In the genomic region with DNA sequence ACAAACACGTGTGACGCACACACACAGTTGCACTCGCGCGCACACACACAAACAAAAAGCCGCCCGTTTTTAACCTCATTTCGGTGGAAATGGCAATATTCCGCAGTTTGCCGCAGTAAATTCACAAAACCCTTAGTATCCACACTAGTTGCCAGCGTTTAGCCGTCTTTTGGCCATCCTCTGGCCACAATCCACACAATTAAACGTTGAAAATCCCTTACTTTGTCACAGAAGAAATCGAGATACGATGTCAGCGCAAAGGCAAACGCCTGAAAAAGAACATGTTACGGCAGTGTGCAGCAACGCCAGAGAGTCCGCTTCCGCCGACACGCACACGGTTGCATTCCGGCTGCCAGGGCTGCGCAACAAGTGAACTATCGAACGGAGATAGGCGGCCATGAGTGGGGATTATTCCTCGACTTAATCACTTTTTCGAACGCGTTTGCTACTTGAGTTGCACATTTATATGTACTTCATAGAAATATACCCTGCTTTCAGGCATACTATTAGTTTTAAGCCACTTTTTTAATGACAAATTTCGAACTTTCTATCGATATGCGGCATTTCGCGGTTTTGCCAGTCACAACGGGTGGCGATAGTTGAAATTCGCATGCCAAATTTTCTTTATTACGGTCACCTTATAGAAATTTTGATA, we compare ENCODE assay signal across 1 fruit fly cellular context.
TF ChIP-seq lines count a peak whose summit lies in the region.

A gene (minus strand): TSS at position 282 of the 655 bp plus-strand sequence.

TF ChIP-seq in whole organism, embryonic, 481 proteins besides CTCF, POLR2A, EP300 and RAD21 (continued from another document and continues in another):
- peak; percentile 67 for TF ChIP-seq CG18262 (tag; optimal IDR thresholded peaks at IDR 0.05; lab: Kevin White, UChicago)
- no peak for TF ChIP-seq Jarid2 (GFP tag; optimal IDR thresholded peaks at IDR 0.05; lab: Kevin White, UChicago)
- TF ChIP-seq caup (GFP tag; optimal IDR thresholded peaks at IDR 0.05; lab: Kevin White, UChicago; ENCODE audit: severe bottlenecking), result peak; percentile 95
- TF ChIP-seq jing (GFP tag; optimal IDR thresholded peaks at IDR 0.05; lab: Kevin White, UChicago), result peak; percentile 28
- TF ChIP-seq gcm2 (GFP tag; optimal IDR thresholded peaks at IDR 0.05; lab: Kevin White, UChicago), result peak; percentile 61
- TF ChIP-seq CG9932 (GFP tag; IDR thresholded peaks at IDR 0.05; lab: Robert Waterston, UW), result peak; percentile 77
- peak; percentile 77 for TF ChIP-seq pho (GFP tag; optimal IDR thresholded peaks at IDR 0.05; lab: Kevin White, UChicago)
- peak; percentile 77 for TF ChIP-seq Sry-δ (GFP tag; optimal IDR thresholded peaks at IDR 0.05; lab: Kevin White, UChicago)
- TF ChIP-seq CG11695 (GFP tag; IDR thresholded peaks at IDR 0.05; lab: Robert Waterston, UW), result peak; percentile 45; the same call in 1 of the 3 replicates
- TF ChIP-seq CG13775 (GFP tag; optimal IDR thresholded peaks at IDR 0.05; lab: Kevin White, UChicago), result peak; percentile 93
- peak; percentile 80 for TF ChIP-seq nmo (GFP tag; optimal IDR thresholded peaks at IDR 0.05; lab: Kevin White, UChicago)
- peak; percentile 60 for TF ChIP-seq Atf-2 (GFP tag; optimal IDR thresholded peaks at IDR 0.05; lab: Kevin White, UChicago)
- TF ChIP-seq Optix (GFP tag; IDR thresholded peaks at IDR 0.05; lab: Robert Waterston, UW), result peak; percentile 71; the same call in 2 of the 3 replicates
- peak; percentile 56 for TF ChIP-seq CG14014 (GFP tag; IDR thresholded peaks at IDR 0.05; lab: Robert Waterston, UW)
- TF ChIP-seq kni (GFP tag; optimal IDR thresholded peaks at IDR 0.05; lab: Kevin White, UChicago), result peak; percentile 93
- TF ChIP-seq az2 (GFP tag; optimal IDR thresholded peaks at IDR 0.05; lab: Kevin White, UChicago), result peak; percentile 47
- peak; percentile 35; the same call in 1 of the 2 replicates for TF ChIP-seq wor (GFP tag; IDR thresholded peaks at IDR 0.05; lab: Robert Waterston, UW)
- TF ChIP-seq H2.0 (GFP tag; IDR thresholded peaks at IDR 0.05; lab: Robert Waterston, UW), result peak; percentile 64
- peak; percentile 98 for TF ChIP-seq CG2116 (GFP tag; optimal IDR thresholded peaks at IDR 0.05; lab: Kevin White, UChicago)
- peak; percentile 90 for TF ChIP-seq Meics (GFP tag; optimal IDR thresholded peaks at IDR 0.05; lab: Kevin White, UChicago)
- peak; percentile 73 for TF ChIP-seq eyg (GFP tag; optimal IDR thresholded peaks at IDR 0.05; lab: Kevin White, UChicago)
- no peak for TF ChIP-seq hth (optimal IDR thresholded peaks at IDR 0.05; lab: Kevin White, UChicago)
- TF ChIP-seq corto (GFP tag; optimal IDR thresholded peaks at IDR 0.05; lab: Kevin White, UChicago), result no peak
- peak; percentile 90 for TF ChIP-seq NC2β (GFP tag; optimal IDR thresholded peaks at IDR 0.05; lab: Kevin White, UChicago)
- TF ChIP-seq CG34376 (GFP tag; optimal IDR thresholded peaks at IDR 0.05; lab: Kevin White, UChicago), result peak; percentile 92
- TF ChIP-seq CkIIα-i1 (GFP tag; IDR thresholded peaks at IDR 0.05; lab: Robert Waterston, UW), result no peak
- peak; percentile 68; the same call in 2 of the 3 replicates for TF ChIP-seq gce (GFP tag; IDR thresholded peaks at IDR 0.05; lab: Robert Waterston, UW)
- TF ChIP-seq ac (GFP tag; optimal IDR thresholded peaks at IDR 0.05; lab: Kevin White, UChicago), result peak; percentile 60
- TF ChIP-seq CG2678 (tag; optimal IDR thresholded peaks at IDR 0.05; lab: Kevin White, UChicago), result peak; percentile 67
- TF ChIP-seq CG8478 (optimal IDR thresholded peaks at IDR 0.05; lab: Kevin White, UChicago), result peak; percentile 83
- peak; percentile 87 for TF ChIP-seq Dip3 (GFP tag; optimal IDR thresholded peaks at IDR 0.05; lab: Kevin White, UChicago)
- peak; percentile 88 for TF ChIP-seq Scr (GFP tag; IDR thresholded peaks at IDR 0.05; lab: Robert Waterston, UW; ENCODE audit: partially characterized antibody)
- TF ChIP-seq CG18599 (GFP tag; optimal IDR thresholded peaks at IDR 0.05; lab: Kevin White, UChicago), result peak; percentile 85
- TF ChIP-seq CG16779 (GFP tag; IDR thresholded peaks at IDR 0.05; lab: Robert Waterston, UW), result 0 out of 2 replicates have a peak, but pooled peaks have one; percentile 63
- peak; percentile 95 for TF ChIP-seq HLHmδ (GFP tag; optimal IDR thresholded peaks at IDR 0.05; lab: Kevin White, UChicago)
- peak; percentile 62 for TF ChIP-seq tgo (GFP tag; IDR thresholded peaks at IDR 0.05; lab: Robert Waterston, UW)
- TF ChIP-seq lab (GFP tag; optimal IDR thresholded peaks at IDR 0.05; lab: Kevin White, UChicago), result peak; percentile 93
- TF ChIP-seq inv (GFP tag; IDR thresholded peaks at IDR 0.05; lab: Robert Waterston, UW; ENCODE audit: partially characterized antibody), result peak; percentile 87
- TF ChIP-seq CG1603 (tag; optimal IDR thresholded peaks at IDR 0.05; lab: Kevin White, UChicago), result peak; percentile 83
- peak; percentile 89 for TF ChIP-seq CG4328 (GFP tag; optimal IDR thresholded peaks at IDR 0.05; lab: Kevin White, UChicago)
- TF ChIP-seq ftz-f1 (GFP tag; optimal IDR thresholded peaks at IDR 0.05; lab: Kevin White, UChicago), result peak; percentile 65
- no peak for TF ChIP-seq lov (optimal IDR thresholded peaks at IDR 0.05; lab: Kevin White, UChicago)
- peak; percentile 85 for TF ChIP-seq lov (GFP tag; IDR thresholded peaks at IDR 0.05; lab: Robert Waterston, UW)
- peak; percentile 78 for TF ChIP-seq sob (GFP tag; IDR thresholded peaks at IDR 0.05; lab: Robert Waterston, UW)
- TF ChIP-seq CG1832 (GFP tag; optimal IDR thresholded peaks at IDR 0.05; lab: Kevin White, UChicago), result no peak
- TF ChIP-seq CG14050 (GFP tag; IDR thresholded peaks at IDR 0.05; lab: Robert Waterston, UW), result peak; percentile 55; the same call in 2 of the 3 replicates
- TF ChIP-seq dimm (GFP tag; IDR thresholded peaks at IDR 0.05; lab: Robert Waterston, UW), result no peak
- TF ChIP-seq CG33213 (GFP tag; optimal IDR thresholded peaks at IDR 0.05; lab: Kevin White, UChicago), result peak; percentile 86
- TF ChIP-seq fd102C (GFP tag; optimal IDR thresholded peaks at IDR 0.05; lab: Kevin White, UChicago), result peak; percentile 71
- peak; percentile 89 for TF ChIP-seq CG6813 (GFP tag; optimal IDR thresholded peaks at IDR 0.05; lab: Kevin White, UChicago)
- TF ChIP-seq CG12391 (tag; optimal IDR thresholded peaks at IDR 0.05; lab: Kevin White, UChicago), result peak; percentile 66
- TF ChIP-seq HLH3B (GFP tag; IDR thresholded peaks at IDR 0.05; lab: Robert Waterston, UW), result peak; percentile 46
- TF ChIP-seq CG17829 (tag; optimal IDR thresholded peaks at IDR 0.05; lab: Kevin White, UChicago), result peak; percentile 60
- peak; percentile 64 for TF ChIP-seq ttk (GFP tag; IDR thresholded peaks at IDR 0.05; lab: Robert Waterston, UW)
- TF ChIP-seq CG11247 (GFP tag; IDR thresholded peaks at IDR 0.05; lab: Robert Waterston, UW), result peak; percentile 81
- TF ChIP-seq Dll (GFP tag; IDR thresholded peaks at IDR 0.05; lab: Robert Waterston, UW; ENCODE audit: partially characterized antibody), result peak; percentile 86
- TF ChIP-seq so (GFP tag; IDR thresholded peaks at IDR 0.05; lab: Robert Waterston, UW), result peak; percentile 57; the same call in 2 of the 3 replicates
- TF ChIP-seq fru (optimal IDR thresholded peaks at IDR 0.05; lab: Kevin White, UChicago), result no peak
- peak; percentile 62 for TF ChIP-seq CG34224 (GFP tag; IDR thresholded peaks at IDR 0.05; lab: Robert Waterston, UW; ENCODE audit: partially characterized antibody)
- TF ChIP-seq Atf6 (GFP tag; IDR thresholded peaks at IDR 0.05; lab: Robert Waterston, UW), result peak; percentile 64
- peak; percentile 70 for TF ChIP-seq CG4854 (GFP tag; optimal IDR thresholded peaks at IDR 0.05; lab: Kevin White, UChicago)
- TF ChIP-seq D19A (tag; optimal IDR thresholded peaks at IDR 0.05; lab: Kevin White, UChicago), result no peak
- TF ChIP-seq ci (GFP tag; IDR thresholded peaks at IDR 0.05; lab: Robert Waterston, UW), result peak; percentile 91
- TF ChIP-seq CG10565 (GFP tag; optimal IDR thresholded peaks at IDR 0.05; lab: Kevin White, UChicago), result peak; percentile 49
- TF ChIP-seq ems (GFP tag; optimal IDR thresholded peaks at IDR 0.05; lab: Kevin White, UChicago), result peak; percentile 53
- TF ChIP-seq Hr39 (optimal IDR thresholded peaks at IDR 0.05; lab: Kevin White, UChicago), result no peak
- TF ChIP-seq CG17328 (GFP tag; IDR thresholded peaks at IDR 0.05; lab: Robert Waterston, UW), result peak; percentile 66
- TF ChIP-seq CG10654 (GFP tag; optimal IDR thresholded peaks at IDR 0.05; lab: Kevin White, UChicago), result peak; percentile 79
- no peak for TF ChIP-seq GATAe (GFP tag; conservative IDR thresholded peaks at IDR 0.05; lab: Robert Waterston, UW)
- TF ChIP-seq CG10209 (GFP tag; optimal IDR thresholded peaks at IDR 0.05; lab: Kevin White, UChicago), result peak; percentile 88
- peak; percentile 83 for TF ChIP-seq fd64A (GFP tag; optimal IDR thresholded peaks at IDR 0.05; lab: Kevin White, UChicago)
- TF ChIP-seq CG31441 (GFP tag; IDR thresholded peaks at IDR 0.05; lab: Robert Waterston, UW), result peak; percentile 61
- TF ChIP-seq tll (GFP tag; optimal IDR thresholded peaks at IDR 0.05; lab: Kevin White, UChicago), result peak in 1 of 2 experiments; percentile 97
- TF ChIP-seq D19B (GFP tag; optimal IDR thresholded peaks at IDR 0.05; lab: Kevin White, UChicago), result peak; percentile 70
- peak; percentile 86 for TF ChIP-seq zfh2 (GFP tag; optimal IDR thresholded peaks at IDR 0.05; lab: Kevin White, UChicago)
- TF ChIP-seq cad (GFP tag; optimal IDR thresholded peaks at IDR 0.05; lab: Kevin White, UChicago), result no peak
- TF ChIP-seq Taf1 (GFP tag; IDR thresholded peaks at IDR 0.05; lab: Robert Waterston, UW), result peak; percentile 43; the same call in 1 of the 2 replicates
- peak; percentile 66 for TF ChIP-seq CG6683 (GFP tag; optimal IDR thresholded peaks at IDR 0.05; lab: Kevin White, UChicago)
- TF ChIP-seq ara (GFP tag; IDR thresholded peaks at IDR 0.05; lab: Robert Waterston, UW), result peak; percentile 73
- TF ChIP-seq gro (GFP tag; optimal IDR thresholded peaks at IDR 0.05; lab: Kevin White, UChicago), result peak; percentile 58
- TF ChIP-seq CG9215 (GFP tag; IDR thresholded peaks at IDR 0.05; lab: Robert Waterston, UW), result peak; percentile 76
- TF ChIP-seq chm (GFP tag; IDR thresholded peaks at IDR 0.05; lab: Robert Waterston, UW), result peak; percentile 87
- TF ChIP-seq Fer2 (tag; optimal IDR thresholded peaks at IDR 0.05; lab: Kevin White, UChicago), result peak; percentile 17
- peak; percentile 61 for TF ChIP-seq trh (GFP tag; optimal IDR thresholded peaks at IDR 0.05; lab: Kevin White, UChicago)
- peak; percentile 91 for TF ChIP-seq Hmr (GFP tag; optimal IDR thresholded peaks at IDR 0.05; lab: Kevin White, UChicago)
- peak; percentile 82 for TF ChIP-seq ken (GFP tag; IDR thresholded peaks at IDR 0.05; lab: Robert Waterston, UW)
- TF ChIP-seq unc-4 (GFP tag; IDR thresholded peaks at IDR 0.05; lab: Robert Waterston, UW; ENCODE audit: partially characterized antibody), result peak; percentile 64; the same call in 1 of the 2 replicates
- peak; percentile 54 for TF ChIP-seq Hr3 (GFP tag; optimal IDR thresholded peaks at IDR 0.05; lab: Kevin White, UChicago)
- peak; percentile 75 for TF ChIP-seq CG4282 (GFP tag; optimal IDR thresholded peaks at IDR 0.05; lab: Kevin White, UChicago)
- TF ChIP-seq Doc3 (GFP tag; IDR thresholded peaks at IDR 0.05; lab: Robert Waterston, UW; ENCODE audit: partially characterized antibody), result peak; percentile 71
- peak; percentile 98 for TF ChIP-seq YL-1 (GFP tag; optimal IDR thresholded peaks at IDR 0.05; lab: Kevin White, UChicago)
- peak; percentile 91 for TF ChIP-seq CG10267 (tag; optimal IDR thresholded peaks at IDR 0.05; lab: Kevin White, UChicago)
- TF ChIP-seq schlank (tag; optimal IDR thresholded peaks at IDR 0.05; lab: Kevin White, UChicago), result peak; percentile 81
- peak; percentile 48 for TF ChIP-seq grn (GFP tag; optimal IDR thresholded peaks at IDR 0.05; lab: Kevin White, UChicago)
- TF ChIP-seq CG4424 (GFP tag; optimal IDR thresholded peaks at IDR 0.05; lab: Kevin White, UChicago), result peak; percentile 80
- peak; percentile 74 for TF ChIP-seq pzg (GFP tag; optimal IDR thresholded peaks at IDR 0.05; lab: Kevin White, UChicago)
- peak; percentile 76 for TF ChIP-seq maf-S (GFP tag; optimal IDR thresholded peaks at IDR 0.05; lab: Kevin White, UChicago)
- peak; percentile 89 for TF ChIP-seq mirr (GFP tag; optimal IDR thresholded peaks at IDR 0.05; lab: Kevin White, UChicago)
- TF ChIP-seq cato (GFP tag; optimal IDR thresholded peaks at IDR 0.05; lab: Kevin White, UChicago; ENCODE audit: borderline replicate concordance), result peak; percentile 68
- peak; percentile 25 for TF ChIP-seq Kr (GFP tag; optimal IDR thresholded peaks at IDR 0.05; lab: Kevin White, UChicago)
- TF ChIP-seq h (optimal IDR thresholded peaks at IDR 0.05; lab: Kevin White, UChicago), result no peak
- no peak for TF ChIP-seq CG17612 (GFP tag; IDR thresholded peaks at IDR 0.05; lab: Robert Waterston, UW)
- peak; percentile 60 for TF ChIP-seq Chrac-16 (GFP tag; optimal IDR thresholded peaks at IDR 0.05; lab: Kevin White, UChicago)
- peak; percentile 68 for TF ChIP-seq al (GFP tag; IDR thresholded peaks at IDR 0.05; lab: Robert Waterston, UW)
- peak; percentile 40 for TF ChIP-seq CG8388 (GFP tag; optimal IDR thresholded peaks at IDR 0.05; lab: Kevin White, UChicago)
- peak; percentile 71 for TF ChIP-seq CG14710 (tag; optimal IDR thresholded peaks at IDR 0.05; lab: Kevin White, UChicago)
- peak; percentile 62 for TF ChIP-seq CG17568 (GFP tag; optimal IDR thresholded peaks at IDR 0.05; lab: Kevin White, UChicago)
- peak; percentile 86 for TF ChIP-seq slou (GFP tag; optimal IDR thresholded peaks at IDR 0.05; lab: Kevin White, UChicago)
- peak; percentile 60 for TF ChIP-seq Nf-YC (tag; optimal IDR thresholded peaks at IDR 0.05; lab: Kevin White, UChicago)
- TF ChIP-seq CG42726 (GFP tag; IDR thresholded peaks at IDR 0.05; lab: Robert Waterston, UW; ENCODE audit: partially characterized antibody), result peak; percentile 63
- peak; percentile 81 for TF ChIP-seq CG30431 (GFP tag; optimal IDR thresholded peaks at IDR 0.05; lab: Kevin White, UChicago)
- no peak for TF ChIP-seq z (GFP tag; IDR thresholded peaks at IDR 0.05; lab: Robert Waterston, UW)
- TF ChIP-seq kay (GFP tag; optimal IDR thresholded peaks at IDR 0.05; lab: Kevin White, UChicago), result peak; percentile 13
- peak; percentile 54 for TF ChIP-seq fd96Cb (tag; optimal IDR thresholded peaks at IDR 0.05; lab: Kevin White, UChicago)
- peak; percentile 98 for TF ChIP-seq Med (GFP tag; lab: Kevin White, UChicago)
- peak; percentile 59 for TF ChIP-seq CG12769 (tag; optimal IDR thresholded peaks at IDR 0.05; lab: Kevin White, UChicago)
- TF ChIP-seq CG12155 (GFP tag; optimal IDR thresholded peaks at IDR 0.05; lab: Kevin White, UChicago), result peak; percentile 59
- no peak for TF ChIP-seq pan (optimal IDR thresholded peaks at IDR 0.05; lab: Kevin White, UChicago)
- peak in 1 of 2 experiments; percentile 78 for TF ChIP-seq pan (GFP tag; optimal IDR thresholded peaks at IDR 0.05 in 1 of 2, IDR thresholded peaks at IDR 0.05 in 1 of 2)
- 0 out of 3 replicates have a peak, but pooled peaks have one; percentile 55 for TF ChIP-seq CG2889 (GFP tag; IDR thresholded peaks at IDR 0.05; lab: Robert Waterston, UW)
